Worm (Caenorhabditis elegans) whole organism, young adult: ENCODE results near the gene srab-2.

Experiments
- F10E7.11 ChIP-seq: sonication (generic microtip); optimal IDR thresholded peaks from 2 replicates; lab custom pipeline; 2017; ENCODE audit warnings: mild to moderate bottlenecking, missing genetic modification characterization, moderate library complexity, missing compliant biosample characterization
- F22D6.2 ChIP-seq: sonication (generic microtip); optimal IDR thresholded peaks from 2 replicates; lab custom pipeline; 2016; ENCODE audit warnings: mild to moderate bottlenecking, missing genetic modification characterization, missing compliant biosample characterization
- F49E8.2 ChIP-seq: sonication (generic microtip); optimal IDR thresholded peaks from 3 replicates; lab custom pipeline; 2017; ENCODE audit warnings: missing genetic modification characterization, mild to moderate bottlenecking, missing compliant biosample characterization, antibody characterized with exemption, moderate library complexity; ENCODE audit not compliant: insufficient read depth
- F57A8.1 ChIP-seq: fragments of 200-800 bp; sonication (Bioruptor generic); optimal IDR thresholded peaks from 2 replicates; lab custom pipeline; 2018; ENCODE audit warnings: mild to moderate bottlenecking, missing genetic modification characterization, moderate library complexity, missing compliant biosample characterization
- K11D2.4 ChIP-seq: fragments of 200-800 bp; sonication (Bioruptor generic); IDR thresholded peaks from 2 replicates; pipeline ENCODE4 v1.3.6; 2022; ENCODE audit warnings: missing genetic modification reagents, missing genetic modification characterization, missing compliant biosample characterization
- K12H6.12 ChIP-seq: fragments of 200-800 bp; sonication (Bioruptor generic); optimal IDR thresholded peaks from 2 replicates; lab custom pipeline; 2018; ENCODE audit warnings: mild to moderate bottlenecking, missing genetic modification characterization, missing compliant biosample characterization
- Y53G8AR.9 ChIP-seq: fragments of 200-800 bp; sonication (Bioruptor generic); conservative IDR thresholded peaks from 2 replicates; pipeline ENCODE4 v1.3.6; 2022; ENCODE audit warnings: missing genetic modification reagents, missing genetic modification characterization, missing compliant biosample characterization
- Y67H2A.10 ChIP-seq: fragments of 200-800 bp; sonication (Bioruptor generic); conservative IDR thresholded peaks from 2 replicates; pipeline ENCODE4 v1.3.6; 2022; ENCODE audit warnings: missing genetic modification reagents, missing genetic modification characterization, missing compliant biosample characterization
- Y95B8A.8 ChIP-seq: fragments of 200-800 bp; sonication (Bioruptor generic); IDR thresholded peaks from 2 replicates; pipeline ENCODE4 v1.3.6; 2022; ENCODE audit warnings: missing genetic modification reagents, missing genetic modification characterization, missing compliant biosample characterization
- akir-1 ChIP-seq: fragments of 200-800 bp; sonication (Bioruptor generic); optimal IDR thresholded peaks from 2 replicates; lab custom pipeline; 2018; ENCODE audit warnings: mild to moderate bottlenecking, missing genetic modification characterization, moderate library complexity, missing compliant biosample characterization
- atf-7 ChIP-seq: sonication (generic microtip); optimal IDR thresholded peaks from 2 replicates; lab custom pipeline; 2017; ENCODE audit warnings: mild to moderate bottlenecking, missing genetic modification characterization, missing compliant biosample characterization
- attf-3 ChIP-seq: fragments of 200-800 bp; sonication (Bioruptor generic); conservative IDR thresholded peaks from 2 replicates; pipeline ENCODE4 v1.3.6; 2022; ENCODE audit warnings: missing genetic modification reagents, missing genetic modification characterization, missing compliant biosample characterization
- attf-5 ChIP-seq: fragments of 200-800 bp; sonication (Bioruptor generic); optimal IDR thresholded peaks from 2 replicates; lab custom pipeline; 2018; ENCODE audit warnings: mild to moderate bottlenecking, missing genetic modification characterization, missing compliant biosample characterization
- bed-2 ChIP-seq: fragments of 200-800 bp; sonication (Bioruptor generic); IDR thresholded peaks from 2 replicates; pipeline ENCODE4 v1.3.6; 2022; ENCODE audit warnings: missing genetic modification reagents, missing genetic modification characterization, missing compliant biosample characterization
- cebp-1 ChIP-seq, 2 experiments: fragments of 200-800 bp in 1 of 2; sonication (Bioruptor generic) in 1 of 2; sonication (generic microtip) in 1 of 2; IDR thresholded peaks in 1 of 2; optimal IDR thresholded peaks in 1 of 2; 2 replicates each; pipeline versions ENCODE4 v1.3.6 to Lab custom; 2017 to 2022; ENCODE audit warnings: missing compliant biosample characterization in 2 of 2, missing genetic modification characterization in 2 of 2, mild to moderate bottlenecking in 1 of 2, missing genetic modification reagents in 1 of 2, moderate library complexity in 1 of 2
- cebp-2 ChIP-seq: fragments of 200-800 bp; sonication (Bioruptor generic); IDR thresholded peaks from 2 replicates; pipeline ENCODE4 v1.3.6; 2022; ENCODE audit warnings: missing genetic modification characterization, missing compliant biosample characterization
- ceh-27 ChIP-seq: fragments of 200-800 bp; sonication (Bioruptor generic); optimal IDR thresholded peaks from 2 replicates; lab custom pipeline; 2018; ENCODE audit warnings: mild to moderate bottlenecking, missing genetic modification characterization, moderate library complexity, missing compliant biosample characterization
- ceh-79 ChIP-seq: sonication (generic microtip); optimal IDR thresholded peaks from 2 replicates; lab custom pipeline; 2017; ENCODE audit warnings: mild to moderate bottlenecking, missing genetic modification characterization, missing compliant biosample characterization
- die-1 ChIP-seq: sonication (generic microtip); optimal IDR thresholded peaks from 2 replicates; lab custom pipeline; 2016; ENCODE audit warnings: missing genotype, mild to moderate bottlenecking, missing genetic modification characterization, missing compliant biosample characterization
- egrh-3 ChIP-seq: fragments of 200-800 bp; sonication (Bioruptor generic); IDR thresholded peaks from 2 replicates; pipeline ENCODE4 v1.3.6; 2022; ENCODE audit warnings: missing genetic modification reagents, missing genetic modification characterization, missing compliant biosample characterization
- ekl-4 ChIP-seq: fragments of 200-800 bp; sonication (Bioruptor generic); IDR thresholded peaks from 2 replicates; pipeline ENCODE4 v1.3.6; 2022; ENCODE audit warnings: missing genetic modification reagents, missing genetic modification characterization, missing compliant biosample characterization
- fkh-3 ChIP-seq: sonication (generic microtip); optimal IDR thresholded peaks from 2 replicates; lab custom pipeline; 2016; ENCODE audit warnings: mild to moderate bottlenecking, missing genetic modification characterization, missing compliant biosample characterization
- him-1 ChIP-seq: sonication (generic microtip); optimal IDR thresholded peaks from 2 replicates; lab custom pipeline; 2016; ENCODE audit warnings: missing genotype, missing genetic modification reagents, missing genetic modification characterization, missing compliant biosample characterization
- hlh-26 ChIP-seq: fragments of 200-800 bp; sonication (Bioruptor generic); conservative IDR thresholded peaks from 2 replicates; pipeline ENCODE4 v1.3.6; 2022; ENCODE audit warnings: missing genetic modification reagents, missing genetic modification characterization, missing compliant biosample characterization
- hmg-1.2 ChIP-seq: fragments of 200-800 bp; sonication (Bioruptor generic); IDR thresholded peaks from 2 replicates; pipeline ENCODE4 v1.3.6; 2022; ENCODE audit warnings: missing genetic modification reagents, missing genetic modification characterization, missing compliant biosample characterization
- lin-26 ChIP-seq: fragments of 200-800 bp; sonication (Bioruptor generic); IDR thresholded peaks from 2 replicates; pipeline ENCODE4 v1.3.6; 2022; ENCODE audit warnings: missing genetic modification reagents, missing genetic modification characterization, missing compliant biosample characterization
- lin-40 ChIP-seq: sonication (generic microtip); optimal IDR thresholded peaks from 2 replicates; lab custom pipeline; 2016; ENCODE audit warnings: missing genetic modification characterization, mild to moderate bottlenecking, missing compliant biosample characterization, missing genotype, missing genetic modification reagents
- lin-54 ChIP-seq: fragments of 200-800 bp; sonication (Bioruptor generic); optimal IDR thresholded peaks from 2 replicates; lab custom pipeline; 2018; ENCODE audit warnings: mild to moderate bottlenecking, missing genetic modification characterization, missing compliant biosample characterization
- lsl-1 ChIP-seq: fragments of 200-800 bp; sonication (Bioruptor generic); optimal IDR thresholded peaks from 2 replicates; lab custom pipeline; 2018; ENCODE audit warnings: mild to moderate bottlenecking, missing genetic modification characterization, moderate library complexity, missing compliant biosample characterization
- madf-3 ChIP-seq: fragments of 200-800 bp; sonication (Bioruptor generic); IDR thresholded peaks from 2 replicates; pipeline ENCODE4 v1.3.6; 2022; ENCODE audit warnings: missing genetic modification reagents, missing genetic modification characterization, missing compliant biosample characterization
- nhr-179 ChIP-seq: sonication (generic microtip); optimal IDR thresholded peaks from 2 replicates; lab custom pipeline; 2016; ENCODE audit warnings: mild to moderate bottlenecking, missing genetic modification characterization, missing compliant biosample characterization
- nhr-27 ChIP-seq: fragments of 200-800 bp; sonication (Bioruptor generic); optimal IDR thresholded peaks from 2 replicates; lab custom pipeline; 2018; ENCODE audit warnings: mild to moderate bottlenecking, missing genetic modification characterization, moderate library complexity, missing compliant biosample characterization
- nhr-80 ChIP-seq: sonication (generic microtip); optimal IDR thresholded peaks from 2 replicates; lab custom pipeline; 2016; ENCODE audit warnings: missing genetic modification characterization, missing compliant biosample characterization
- nhr-90 ChIP-seq: sonication (generic microtip); optimal IDR thresholded peaks from 2 replicates; lab custom pipeline; 2016; ENCODE audit warnings: missing genotype, mild to moderate bottlenecking, missing genetic modification characterization, missing compliant biosample characterization
- pbrm-1 ChIP-seq: fragments of 200-800 bp; sonication (Bioruptor generic); IDR thresholded peaks from 2 replicates; pipeline ENCODE4 v1.3.6; 2022; ENCODE audit warnings: missing genetic modification reagents, missing genetic modification characterization, missing compliant biosample characterization
- tbp1 ChIP-seq: fragments of 200-800 bp; sonication (Bioruptor generic); optimal IDR thresholded peaks from 2 replicates; lab custom pipeline; 2018; ENCODE audit warnings: mild to moderate bottlenecking, missing genetic modification characterization, missing compliant biosample characterization
- unc-62 ChIP-seq: fragments of 150-350 bp; optimal IDR thresholded peaks from 2 replicates; lab custom pipeline; 2014; ENCODE audit warnings: missing biosample characterization, missing genetic modification reagents, missing genetic modification characterization
- ztf-18 ChIP-seq: sonication (generic microtip); optimal IDR thresholded peaks from 2 replicates; lab custom pipeline; 2016; ENCODE audit warnings: missing genotype, mild to moderate bottlenecking, missing genetic modification characterization, missing compliant biosample characterization
- ztf-25 ChIP-seq: fragments of 200-800 bp; sonication (Bioruptor generic); IDR thresholded peaks from 2 replicates; pipeline ENCODE4 v1.3.6; 2022; ENCODE audit warnings: missing genetic modification reagents, missing genetic modification characterization, missing compliant biosample characterization

The srab-2 gene

ce11 chrV:5086919-5087404 lies 17.9 kb downstream of the srab-2 start, which contains the start of gene Y58A7A.5:
Gene Y58A7A.5 (minus strand): TSS chrV:5086969.
- TF ChIP-seq attf-3 (no peak), attf-5 (GFP tag; lab: Kevin White, UChicago) (peak; percentile 16), Y67H2A.10 (GFP tag; lab: Robert Waterston, UW) (no peak), atf-7 (no peak), Y53G8AR.9 (GFP tag; lab: Robert Waterston, UW) (no peak), hlh-26 (no peak), nhr-80 (peak; percentile 9), unc-62 (no peak), ekl-4 (no peak), fkh-3 (tag; lab: Kevin White, UChicago) (no peak), F22D6.2 (no peak), cebp-1 (GFP tag; IDR thresholded peaks at IDR 0.05; lab: Robert Waterston, UW) (peak; percentile 94), cebp-1 (tag; optimal IDR thresholded peaks at IDR 0.05; lab: Kevin White, UChicago) (peak; percentile 99), akir-1 (GFP tag; lab: Kevin White, UChicago) (no peak), ceh-27 (no peak), cebp-2 (no peak)

ce11 chrV:5084957-5085465 lies 19.8 kb downstream of the srab-2 start, which contains the start of gene Y58A7A.4:
Gene Y58A7A.4 (minus strand): TSS chrV:5085007.
- TF ChIP-seq ekl-4: no peak
- TF ChIP-seq cebp-1 (GFP tag; IDR thresholded peaks at IDR 0.05; lab: Robert Waterston, UW): peak; percentile 68; the same call in 1 of the 2 replicates
- peak; percentile 90 for TF ChIP-seq cebp-1 (tag; optimal IDR thresholded peaks at IDR 0.05; lab: Kevin White, UChicago)

- TF ChIP-seq nhr-80: peak; percentile 69
- peak; percentile 8 for TF ChIP-seq lin-40 (tag; lab: Kevin White, UChicago)
- TF ChIP-seq K12H6.12 (tag; lab: Kevin White, UChicago): peak; percentile 6
- TF ChIP-seq attf-5 (GFP tag; lab: Kevin White, UChicago): peak; percentile 88
- no peak for TF ChIP-seq die-1 (tag; lab: Kevin White, UChicago)
- TF ChIP-seq lin-54 (GFP tag; lab: Kevin White, UChicago): peak; percentile 12
- TF ChIP-seq nhr-90 (tag; lab: Kevin White, UChicago): no peak
- TF ChIP-seq akir-1 (GFP tag; lab: Kevin White, UChicago): no peak
- no peak for TF ChIP-seq lin-26 (GFP tag; lab: Robert Waterston, UW)
- TF ChIP-seq him-1: no peak
- peak; percentile 99 for TF ChIP-seq cebp-1 (GFP tag; IDR thresholded peaks at IDR 0.05; lab: Robert Waterston, UW)
- TF ChIP-seq cebp-1 (tag; optimal IDR thresholded peaks at IDR 0.05; lab: Kevin White, UChicago): peak; percentile 99
- no peak for TF ChIP-seq bed-2
- TF ChIP-seq hmg-1.2 (GFP tag; lab: Robert Waterston, UW): peak; percentile 72; the same call in 1 of the 2 replicates
Observed at ce11 chrV:5080853-5081338, 23.9 kb downstream of the srab-2 start, which contains the start of gene Y58A7A.3. Gene Y58A7A.3 (minus strand): TSS chrV:5080903.

ce11 chrV:5075343-5075742 lies 29.5 kb downstream of the srab-2 start:
- TF ChIP-seq egrh-3: peak; percentile 83

ce11 chrV:5072082-5072481 lies 32.8 kb downstream of the srab-2 start, which contains the start of gene Y58A7A.2:
Gene Y58A7A.2 (minus strand): TSS chrV:5072182.
- TF ChIP-seq Y95B8A.8 (GFP tag; lab: Robert Waterston, UW): no peak

ce11 chrV:5069440-5069839 lies 35.4 kb downstream of the srab-2 start, which contains the start of gene Y58A7A.1:
Gene Y58A7A.1 (minus strand): TSS chrV:5069540.
- no peak for TF ChIP-seq nhr-27 (tag; lab: Kevin White, UChicago)
- no peak for TF ChIP-seq madf-3 (GFP tag; lab: Robert Waterston, UW)
- TF ChIP-seq cebp-1 (GFP tag; IDR thresholded peaks at IDR 0.05; lab: Robert Waterston, UW): no peak
- no peak for TF ChIP-seq cebp-1 (tag; optimal IDR thresholded peaks at IDR 0.05; lab: Kevin White, UChicago)
- no peak for TF ChIP-seq F10E7.11 (tag; lab: Kevin White, UChicago)
- no peak for TF ChIP-seq F57A8.1
- no peak for TF ChIP-seq ceh-79 (tag; lab: Kevin White, UChicago)
- no peak for TF ChIP-seq pbrm-1 (GFP tag; lab: Robert Waterston, UW)
- no peak for TF ChIP-seq nhr-179 (tag; lab: Kevin White, UChicago)
- TF ChIP-seq tbp1 (GFP tag; lab: Kevin White, UChicago): no peak
- no peak for TF ChIP-seq ztf-25
- no peak for TF ChIP-seq ztf-18 (tag; lab: Kevin White, UChicago)
- no peak for TF ChIP-seq F49E8.2 (tag; lab: Kevin White, UChicago)
- TF ChIP-seq K11D2.4: no peak
- TF ChIP-seq lsl-1 (GFP tag; lab: Kevin White, UChicago): no peak
